Worm (Caenorhabditis elegans): ENCODE measurements around the gene alh-8.

ce11 chrII:11746782-11747288, 18.0 kb downstream of the alh-8 start:
- TF ChIP-seq lin-13 (GFP tag; optimal IDR thresholded peaks at IDR 0.05) (peak; percentile 64), fkh-10 (GFP tag; optimal IDR thresholded peaks at IDR 0.05) (peak; percentile 71), nhr-85 (tag) (no peak), nhr-77 (tag; optimal IDR thresholded peaks at IDR 0.05) (peak; percentile 70), nhr-11 (tag; optimal IDR thresholded peaks at IDR 0.05) (no peak), ces-1 (GFP tag; optimal IDR thresholded peaks at IDR 0.05) (no peak), fos-1 (tag; optimal IDR thresholded peaks at IDR 0.05) (peak; percentile 39), mdl-1 (tag; optimal IDR thresholded peaks at IDR 0.05) (no peak), nhr-76 (tag; optimal IDR thresholded peaks at IDR 0.05) (no peak), vab-15 (tag; optimal IDR thresholded peaks at IDR 0.05) (no peak), zag-1 (tag; optimal IDR thresholded peaks at IDR 0.05) (no peak)
